Fruit fly (Drosophila melanogaster) whole organism, embryonic: Measurements from ENCODE around the gene senju.

ENCODE experiments used
- Blimp-1 ChIP-seq: fragments of 200-800 bp; sonication (Bioruptor generic); optimal IDR thresholded peaks from 3 replicates; lab custom pipeline; 2018; ENCODE audit warnings: missing biosample characterization, missing genetic modification characterization, mild to moderate bottlenecking, moderate library complexity, missing genetic modification reagents
- CG1024 ChIP-seq: fragments of 200-800 bp; sonication (Bioruptor generic); IDR thresholded peaks from 2 replicates; pipeline ENCODE4 v1.3.6; 2022; ENCODE audit warnings: missing biosample characterization, missing genetic modification characterization
- CG10565 ChIP-seq: fragments of 200-800 bp; sonication (Bioruptor generic); optimal IDR thresholded peaks from 3 replicates; lab custom pipeline; 2016; ENCODE audit warnings: missing biosample characterization, mild to moderate bottlenecking, missing genetic modification characterization
- CG11504 ChIP-seq: fragments of 200-800 bp; sonication (Bioruptor generic); optimal IDR thresholded peaks from 3 replicates; lab custom pipeline; 2019; ENCODE audit warnings: missing biosample characterization, mild to moderate bottlenecking, missing genetic modification characterization, moderate library complexity
- CG11696 ChIP-seq: fragments of 200-800 bp; sonication (Bioruptor generic); IDR thresholded peaks from 2 replicates; pipeline ENCODE4 v1.3.6; 2022; ENCODE audit warnings: missing biosample characterization, missing genetic modification characterization
- CG14441 ChIP-seq: fragments of 200-800 bp; sonication (Bioruptor generic); IDR thresholded peaks from 2 replicates; pipeline ENCODE4 v1.3.6; 2022; ENCODE audit warnings: missing biosample characterization, missing genetic modification characterization
- CG15514 ChIP-seq: fragments of 200-800 bp; sonication (Bioruptor generic); optimal IDR thresholded peaks from 3 replicates; lab custom pipeline; 2017; ENCODE audit warnings: missing biosample characterization, missing genetic modification characterization, mild to moderate bottlenecking, moderate library complexity, missing genetic modification reagents
- CG17359 ChIP-seq: fragments of 200-800 bp; sonication (Bioruptor generic); optimal IDR thresholded peaks from 3 replicates; lab custom pipeline; 2018; ENCODE audit warnings: missing biosample characterization, mild to moderate bottlenecking, missing genetic modification characterization, moderate library complexity
- CG30403 ChIP-seq: fragments of 200-800 bp; sonication (Bioruptor generic); optimal IDR thresholded peaks from 3 replicates; lab custom pipeline; 2016; ENCODE audit warnings: missing biosample characterization, missing genetic modification characterization
- CG31224 ChIP-seq: fragments of 200-800 bp; sonication (Bioruptor generic); IDR thresholded peaks from 2 replicates; pipeline ENCODE4 v1.3.6; 2022; ENCODE audit warnings: missing biosample characterization, missing genetic modification characterization
- CG32772 ChIP-seq: fragments of 200-800 bp; sonication (Bioruptor generic); IDR thresholded peaks from 2 replicates; pipeline ENCODE4 v1.3.6; 2022; ENCODE audit warnings: missing biosample characterization, missing genetic modification characterization
- CG34224 ChIP-seq: fragments of 200-800 bp; sonication (Bioruptor generic); IDR thresholded peaks from 3 replicates; pipeline ENCODE4 v1.3.6; 2022; ENCODE audit warnings: missing biosample characterization, missing genetic modification characterization; ENCODE audit not compliant: partially characterized antibody
- CG5953 ChIP-seq: fragments of 200-800 bp; sonication (Bioruptor generic); IDR thresholded peaks from 2 replicates; pipeline ENCODE4 v1.3.6; 2022; ENCODE audit warnings: missing biosample characterization, missing genetic modification characterization
- CG6791 ChIP-seq: fragments of 200-800 bp; sonication (Bioruptor generic); IDR thresholded peaks from 3 replicates; pipeline ENCODE4 v1.3.6; 2022; ENCODE audit warnings: missing biosample characterization, missing genetic modification characterization; ENCODE audit not compliant: partially characterized antibody
- CG7372 ChIP-seq: fragments of 200-800 bp; sonication (Bioruptor generic); IDR thresholded peaks from 2 replicates; pipeline ENCODE4 v1.3.6; 2022; ENCODE audit warnings: missing biosample characterization, missing genetic modification characterization
- CG7839 ChIP-seq: fragments of 200-800 bp; sonication (Bioruptor generic); optimal IDR thresholded peaks from 3 replicates; lab custom pipeline; 2018; ENCODE audit warnings: missing biosample characterization, mild to moderate bottlenecking, missing genetic modification characterization, moderate library complexity
- CG7963 ChIP-seq: fragments of 200-800 bp; sonication (Bioruptor generic); IDR thresholded peaks from 3 replicates; pipeline ENCODE4 v1.3.6; 2022; ENCODE audit warnings: missing biosample characterization, missing genetic modification characterization; ENCODE audit not compliant: partially characterized antibody
- CG8944 ChIP-seq: fragments of 200-800 bp; sonication (Bioruptor generic); optimal IDR thresholded peaks from 3 replicates; lab custom pipeline; 2016; ENCODE audit warnings: missing biosample characterization, missing genetic modification characterization
- CG9817 ChIP-seq: fragments of 200-800 bp; sonication (Bioruptor generic); optimal IDR thresholded peaks from 2 replicates; lab custom pipeline; 2018; ENCODE audit warnings: missing biosample characterization, mild to moderate bottlenecking, missing genetic modification characterization, moderate library complexity
- CoRest ChIP-seq: fragments of 200-800 bp; sonication (Bioruptor generic); optimal IDR thresholded peaks from 3 replicates; lab custom pipeline; 2018; ENCODE audit warnings: missing biosample characterization, mild to moderate bottlenecking, missing genetic modification characterization, moderate library complexity
- Dip2 ChIP-seq: fragments of 200-800 bp; sonication (Bioruptor generic); IDR thresholded peaks from 2 replicates; pipeline ENCODE4 v1.3.6; 2022; ENCODE audit warnings: missing biosample characterization, missing genetic modification characterization
- Fer1 ChIP-seq: fragments of 200-800 bp; sonication (Bioruptor generic); optimal IDR thresholded peaks from 2 replicates; lab custom pipeline; 2017; ENCODE audit warnings: missing biosample characterization, mild to moderate bottlenecking, missing genetic modification characterization
- Fer3 ChIP-seq: fragments of 200-800 bp; sonication (Bioruptor generic); optimal IDR thresholded peaks from 2 replicates; lab custom pipeline; 2018; ENCODE audit warnings: missing biosample characterization, mild to moderate bottlenecking, missing genetic modification characterization, moderate library complexity
- HLH4C ChIP-seq: fragments of 200-800 bp; sonication (Bioruptor generic); IDR thresholded peaks from 3 replicates; pipeline ENCODE4 v1.3.6; 2022; ENCODE audit warnings: missing biosample characterization, missing genetic modification characterization; ENCODE audit not compliant: partially characterized antibody
- Max ChIP-seq: fragments of 200-800 bp; sonication (Bioruptor generic); optimal IDR thresholded peaks from 2 replicates; lab custom pipeline; 2016; ENCODE audit warnings: missing biosample characterization, mild to moderate bottlenecking, missing genetic modification characterization
- Mrtf ChIP-seq: fragments of 200-800 bp; sonication (Bioruptor generic); IDR thresholded peaks from 3 replicates; pipeline ENCODE4 v1.3.6; 2022; ENCODE audit warnings: missing biosample characterization, missing genetic modification characterization
- NC2β ChIP-seq: fragments of 200-800 bp; sonication (Bioruptor generic); optimal IDR thresholded peaks from 2 replicates; lab custom pipeline; 2016; ENCODE audit warnings: missing biosample characterization, missing genetic modification characterization
- Oaz ChIP-seq: fragments of 200-800 bp; sonication (Bioruptor generic); IDR thresholded peaks from 2 replicates; pipeline ENCODE4 v1.3.6; 2022; ENCODE audit warnings: missing biosample characterization, missing genetic modification characterization
- Sry-δ ChIP-seq: fragments of 200-800 bp; sonication (Bioruptor generic); optimal IDR thresholded peaks from 2 replicates; lab custom pipeline; 2016; ENCODE audit warnings: missing biosample characterization, missing genetic modification characterization
- Trl ChIP-seq, 3 experiments: fragments of >200 bp in 2 of 3; fragments of 200-800 bp in 1 of 3; sonication (Bioruptor generic) in 1 of 3; optimal IDR thresholded peaks; 2 replicates in 1 of 3; 3 replicates in 2 of 3; lab custom pipeline; 2016 to 2017; ENCODE audit warnings: missing biosample characterization in 1 of 3, missing genetic modification characterization in 1 of 3
- ab ChIP-seq: fragments of 200-800 bp; sonication (Bioruptor generic); optimal IDR thresholded peaks from 2 replicates; lab custom pipeline; 2016; ENCODE audit warnings: missing biosample characterization, missing genetic modification characterization
- ara ChIP-seq: fragments of 200-800 bp; sonication (Bioruptor generic); IDR thresholded peaks from 2 replicates; pipeline ENCODE4 v1.3.6; 2022; ENCODE audit warnings: missing biosample characterization, missing genetic modification characterization
- bigmax ChIP-seq: fragments of 200-800 bp; sonication (Bioruptor generic); optimal IDR thresholded peaks from 2 replicates; lab custom pipeline; 2018; ENCODE audit warnings: missing biosample characterization, mild to moderate bottlenecking, missing genetic modification characterization
- bowl ChIP-seq: fragments of 200-800 bp; sonication (Bioruptor generic); IDR thresholded peaks from 2 replicates; pipeline ENCODE4 v1.3.6; 2022; ENCODE audit warnings: missing biosample characterization, missing genetic modification characterization
- dan ChIP-seq: fragments of 200-800 bp; sonication (Bioruptor generic); IDR thresholded peaks from 2 replicates; pipeline ENCODE4 v1.3.6; 2022; ENCODE audit warnings: missing biosample characterization, missing genetic modification characterization
- disco-r ChIP-seq: fragments of 200-800 bp; sonication (Bioruptor generic); optimal IDR thresholded peaks from 2 replicates; lab custom pipeline; 2016; ENCODE audit warnings: missing biosample characterization, missing genetic modification characterization
- dpn ChIP-seq, 2 experiments: fragments of 200-800 bp; sonication (Bioruptor generic); optimal IDR thresholded peaks; 3 replicates each; lab custom pipeline; 2016; ENCODE audit warnings: missing biosample characterization in 2 of 2, missing genetic modification characterization in 2 of 2
- exex ChIP-seq: fragments of 200-800 bp; sonication (Bioruptor generic); optimal IDR thresholded peaks from 4 replicates; lab custom pipeline; 2018; ENCODE audit warnings: missing biosample characterization, mild to moderate bottlenecking, missing genetic modification characterization, moderate library complexity
- ham ChIP-seq: fragments of 200-800 bp; sonication (Bioruptor generic); IDR thresholded peaks from 2 replicates; pipeline ENCODE4 v1.3.6; 2022; ENCODE audit warnings: missing biosample characterization, missing genetic modification characterization
- ind ChIP-seq: fragments of 200-800 bp; sonication (Bioruptor generic); optimal IDR thresholded peaks from 3 replicates; lab custom pipeline; 2016; ENCODE audit warnings: missing biosample characterization, missing genetic modification characterization
- ken ChIP-seq: fragments of 200-800 bp; sonication (Bioruptor generic); IDR thresholded peaks from 3 replicates; pipeline ENCODE4 v1.3.6; 2022; ENCODE audit warnings: missing biosample characterization, missing genetic modification characterization
- klu ChIP-seq: fragments of 200-800 bp; sonication (Bioruptor generic); IDR thresholded peaks from 2 replicates; pipeline ENCODE4 v1.3.6; 2022; ENCODE audit warnings: missing biosample characterization, missing genetic modification characterization
- lab ChIP-seq: fragments of 200-800 bp; sonication (Bioruptor generic); optimal IDR thresholded peaks from 3 replicates; lab custom pipeline; 2017; ENCODE audit warnings: missing biosample characterization, missing genetic modification characterization, mild to moderate bottlenecking, moderate library complexity, missing genetic modification reagents
- lilli ChIP-seq: fragments of 200-800 bp; sonication (Bioruptor generic); optimal IDR thresholded peaks from 3 replicates; lab custom pipeline; 2016; ENCODE audit warnings: missing biosample characterization, missing genetic modification characterization
- onecut ChIP-seq: fragments of 200-800 bp; sonication (Bioruptor generic); IDR thresholded peaks from 2 replicates; pipeline ENCODE4 v1.3.6; 2022; ENCODE audit warnings: missing biosample characterization, missing genetic modification characterization
- sens ChIP-seq: fragments of 200-800 bp; sonication (Bioruptor generic); peaks from one replicate; lab custom pipeline; 2016; ENCODE audit warnings: missing biosample characterization, missing genetic modification characterization
- sima ChIP-seq: fragments of 200-800 bp; sonication (Bioruptor generic); optimal IDR thresholded peaks from 2 replicates; lab custom pipeline; 2016; ENCODE audit warnings: missing biosample characterization, missing genetic modification characterization
- stc ChIP-seq: fragments of 200-800 bp; sonication (Bioruptor generic); IDR thresholded peaks from 2 replicates; pipeline ENCODE4 v1.3.6; 2022; ENCODE audit warnings: missing biosample characterization, missing genetic modification characterization

Gene senju

DNA sequence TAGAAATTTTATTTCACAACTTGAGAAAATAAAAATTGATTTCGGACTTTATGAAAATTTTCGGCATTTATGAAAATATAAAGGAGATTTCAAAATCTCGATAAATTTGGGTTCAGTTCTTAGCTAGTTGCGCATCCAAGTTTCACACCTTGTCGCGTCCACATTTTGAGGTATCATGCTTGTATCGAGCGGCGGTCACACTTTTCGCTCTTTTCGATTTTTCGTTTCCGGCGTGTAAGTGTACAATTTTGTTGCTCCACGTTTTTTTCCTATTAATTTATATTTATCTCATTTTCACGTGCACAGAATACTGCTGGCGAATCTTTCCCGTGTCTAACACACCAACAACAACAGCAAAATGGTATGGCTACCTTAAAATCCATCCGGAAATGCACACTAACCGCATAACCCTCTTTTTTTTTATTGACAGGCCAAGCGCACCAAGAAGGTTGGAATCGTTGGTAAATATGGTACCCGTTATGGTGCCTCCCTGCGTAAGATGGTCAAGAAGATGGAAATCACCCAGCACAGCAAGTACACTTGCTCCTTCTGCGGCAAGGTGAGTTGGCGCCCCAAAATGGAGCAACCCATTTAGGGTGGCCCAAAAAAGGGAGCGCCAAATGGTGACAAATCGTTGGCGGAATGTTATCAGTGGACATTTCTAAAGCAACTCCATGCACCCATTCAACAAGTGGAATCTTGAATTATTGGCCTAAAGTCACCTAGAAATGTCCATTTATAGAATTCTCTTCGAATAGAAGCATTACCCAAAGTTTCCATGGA is 18.3 kb downstream of the senju start, which contains the start of gene RpL37A (continued):
- TF ChIP-seq onecut (peak; percentile 88), CG15514 (GFP tag; lab: Kevin White, UChicago) (peak; percentile 91), dpn (GFP tag; optimal IDR thresholded peaks at IDR 0.05; lab: Kevin White, UChicago) (peak; percentile 72 to 90), Blimp-1 (GFP tag; lab: Kevin White, UChicago) (no peak), HLH4C (GFP tag; lab: Robert Waterston, UW) (no peak; the same call in 2 of the 3 replicates), CG7839 (tag; lab: Kevin White, UChicago) (peak; percentile 72), sens (GFP tag; lab: Kevin White, UChicago) (peak; percentile 97), Fer3 (tag; lab: Kevin White, UChicago) (peak; percentile 79), CG8944 (GFP tag; lab: Kevin White, UChicago) (peak; percentile 49), CG14441 (GFP tag; lab: Robert Waterston, UW) (peak; percentile 57; the same call in 1 of the 2 replicates), bowl (no peak), disco-r (GFP tag; lab: Kevin White, UChicago) (peak; percentile 72), CG11504 (tag; lab: Kevin White, UChicago) (peak; percentile 78), CG5953 (GFP tag; lab: Robert Waterston, UW) (peak; percentile 69), CG31224 (peak; percentile 51), Mrtf (peak; percentile 30; the same call in 1 of the 3 replicates), CG7372 (GFP tag; lab: Robert Waterston, UW) (peak; percentile 82), Trl (optimal IDR thresholded peaks at IDR 0.05; lab: Kevin White, UChicago) (no peak), Trl (GFP tag; optimal IDR thresholded peaks at IDR 0.05; lab: Kevin White, UChicago) (peak; percentile 89), exex (tag; lab: Kevin White, UChicago) (peak; percentile 54), stc (peak; percentile 78), CG32772 (GFP tag; lab: Robert Waterston, UW) (no peak; the same call in 1 of the 2 replicates), CG7963 (no peak), ken (peak; percentile 82), Sry-δ (GFP tag; lab: Kevin White, UChicago) (peak; percentile 77), Max (peak; percentile 86), Dip2 (GFP tag; lab: Robert Waterston, UW) (no peak), CG17359 (tag; lab: Kevin White, UChicago) (peak; percentile 71), lab (GFP tag; lab: Kevin White, UChicago) (peak; percentile 94), ab (GFP tag; lab: Kevin White, UChicago) (no peak), Fer1 (GFP tag; lab: Kevin White, UChicago) (peak; percentile 92), klu (peak; percentile 33; the same call in 1 of the 2 replicates), ara (GFP tag; lab: Robert Waterston, UW) (peak; percentile 73), CG6791 (GFP tag; lab: Robert Waterston, UW) (0 out of 3 replicates have a peak, but pooled peaks have one; percentile 11), CG11696 (0 out of 2 replicates have a peak, but pooled peaks have one; percentile 32), CG10565 (GFP tag; lab: Kevin White, UChicago) (peak; percentile 53), CG9817 (tag; lab: Kevin White, UChicago) (peak; percentile 70), lilli (peak; percentile 63), CoRest (tag; lab: Kevin White, UChicago) (peak; percentile 68), CG1024 (GFP tag; lab: Robert Waterston, UW) (peak; percentile 81), sima (GFP tag; lab: Kevin White, UChicago) (peak; percentile 64), NC2β (GFP tag; lab: Kevin White, UChicago) (peak; percentile 94), ham (0 out of 2 replicates have a peak, but pooled peaks have one; percentile 21), dan (no peak), CG34224 (GFP tag; lab: Robert Waterston, UW) (0 out of 3 replicates have a peak, but pooled peaks have one; percentile 20), CG30403 (peak; percentile 69), bigmax (GFP tag; lab: Kevin White, UChicago) (peak; percentile 80), Oaz (GFP tag; lab: Robert Waterston, UW) (peak; percentile 25; the same call in 1 of the 2 replicates), ind (peak; percentile 41)
